Worm (Caenorhabditis elegans) whole organism, mixed stage, embryonic: ENCODE data around the gene prdh-1.

Experiments
- blmp-1 ChIP-seq: fragments of 150-350 bp; optimal IDR thresholded peaks from 2 replicates; lab custom pipeline; 2014; ENCODE audit warnings: missing biosample characterization, missing genetic modification characterization
- ceh-43 ChIP-seq: fragments of 200-800 bp; sonication (Bioruptor generic); optimal IDR thresholded peaks from 2 replicates; lab custom pipeline; 2018; ENCODE audit warnings: mild to moderate bottlenecking, missing genetic modification characterization, moderate library complexity, missing compliant biosample characterization
- ces-1 ChIP-seq: fragments of 150-350 bp; optimal IDR thresholded peaks from 2 replicates; lab custom pipeline; 2014; ENCODE audit warnings: missing biosample characterization, missing genetic modification reagents, missing genetic modification characterization
- unc-62 ChIP-seq: fragments of 150-350 bp; optimal IDR thresholded peaks from 2 replicates; lab custom pipeline; 2014; ENCODE audit warnings: missing biosample characterization, missing genetic modification reagents, missing genetic modification characterization

ce11 chrIV:13912929-13913328 lies 36.5 kb upstream of the prdh-1 start, which contains the start of gene Y37A1A.2:
- TF ChIP-seq unc-62 (GFP tag; lab: Kevin White, UChicago) (no peak), ces-1 (GFP tag; lab: Kevin White, UChicago) (no peak), ceh-43 (GFP tag; lab: Kevin White, UChicago) (no peak), blmp-1 (tag; lab: Kevin White, UChicago) (no peak)
